Worm (Caenorhabditis elegans) whole organism, late embryonic: ENCODE measurements around the gene srbc-10.

Source experiments
- ama-1 ChIP-seq: fragments of 150-350 bp; optimal IDR thresholded peaks from 2 replicates; lab custom pipeline; 2014
- dve-1 ChIP-seq: sonication (generic microtip); optimal IDR thresholded peaks from 2 replicates; lab custom pipeline; 2017; ENCODE audit warnings: antibody characterized with exemption, mild to moderate bottlenecking, missing genetic modification characterization, missing compliant biosample characterization
- fkh-10 ChIP-seq: fragments of 150-350 bp; optimal IDR thresholded peaks from 2 replicates; lab custom pipeline; 2014; ENCODE audit warnings: missing biosample characterization, missing genetic modification reagents, missing genetic modification characterization
- gmeb-2 ChIP-seq: sonication (generic microtip); optimal IDR thresholded peaks from 2 replicates; lab custom pipeline; 2016; ENCODE audit warnings: missing genetic modification characterization, inconsistent platforms, missing compliant biosample characterization
- nfya-1 ChIP-seq: sonication (generic microtip); optimal IDR thresholded peaks from 2 replicates; lab custom pipeline; 2017; ENCODE audit warnings: missing genetic modification characterization, mild to moderate bottlenecking, missing compliant biosample characterization, antibody characterized with exemption, moderate library complexity
- odd-2 ChIP-seq: sonication (generic microtip); optimal IDR thresholded peaks from 2 replicates; lab custom pipeline; 2017; ENCODE audit warnings: antibody characterized with exemption, mild to moderate bottlenecking, missing genetic modification characterization, missing compliant biosample characterization
- pax-1 ChIP-seq: fragments of 150-350 bp; optimal IDR thresholded peaks from 2 replicates; lab custom pipeline; 2014; ENCODE audit warnings: missing biosample characterization, missing genetic modification characterization
- unc-55 ChIP-seq: sonication (generic microtip); optimal IDR thresholded peaks from 2 replicates; lab custom pipeline; 2017; ENCODE audit warnings: missing biosample characterization, missing genetic modification reagents, missing genetic modification characterization

- TF ChIP-seq ama-1 (lab: Kevin White, UChicago) = no peak
- TF ChIP-seq fkh-10 (GFP tag; lab: Kevin White, UChicago) = no peak
- no peak for TF ChIP-seq nfya-1 (tag; lab: Kevin White, UChicago)
- TF ChIP-seq odd-2 = no peak
- no peak for TF ChIP-seq dve-1 (tag; lab: Kevin White, UChicago)
- no peak for TF ChIP-seq pax-1 (tag; lab: Kevin White, UChicago)
- no peak for TF ChIP-seq unc-55 (GFP tag; lab: Kevin White, UChicago)
- no peak for TF ChIP-seq gmeb-2 (tag; lab: Kevin White, UChicago)
Measured at ce11 chrV:7497440-7497839, 4.6 kb upstream of the srbc-10 start, which contains the start of gene srh-79.
